Fruit fly (Drosophila melanogaster): ENCODE data around the gene CG16820.
A peak's percentile ranks its signal among the peaks of the same experiment; 100 is the strongest.

CG16820 gene

dm6 chr2L:13222225-13222648 lies 23.8 kb upstream of the CG16820 start, which contains the start of the genes Ski6 and CG16812 (continued):
- TF ChIP-seq ewg (GFP tag; optimal IDR thresholded peaks at IDR 0.05) = peak; percentile 13
- TF ChIP-seq CG30403 (GFP tag; optimal IDR thresholded peaks at IDR 0.05) = peak; percentile 83
- peak; percentile 68 for TF ChIP-seq E2f1 (GFP tag; IDR thresholded peaks at IDR 0.05)
- no peak for TF ChIP-seq shn (GFP tag; optimal IDR thresholded peaks at IDR 0.05)
- TF ChIP-seq Hmr (GFP tag; optimal IDR thresholded peaks at IDR 0.05) = peak; percentile 71
- TF ChIP-seq Fer2 (tag; optimal IDR thresholded peaks at IDR 0.05) = peak; percentile 66
- peak; percentile 56 for TF ChIP-seq CG32772 (GFP tag; IDR thresholded peaks at IDR 0.05)
- TF ChIP-seq Dip3 (GFP tag; optimal IDR thresholded peaks at IDR 0.05) = peak; percentile 30
- peak; percentile 59 for TF ChIP-seq Spps (tag; optimal IDR thresholded peaks at IDR 0.05)
- peak; percentile 22; the same call in 1 of the 2 replicates for TF ChIP-seq CG1024 (GFP tag; IDR thresholded peaks at IDR 0.05)
- TF ChIP-seq lab (GFP tag; optimal IDR thresholded peaks at IDR 0.05) = no peak
- no peak for TF ChIP-seq D19A (tag; optimal IDR thresholded peaks at IDR 0.05)
- TF ChIP-seq CG15073 (GFP tag; optimal IDR thresholded peaks at IDR 0.05) = no peak
- TF ChIP-seq Atf6 (GFP tag; IDR thresholded peaks at IDR 0.05) = peak; percentile 66
- TF ChIP-seq Ets97D (GFP tag; optimal IDR thresholded peaks at IDR 0.05) = peak; percentile 45
- peak; percentile 29 for TF ChIP-seq Elba2 (GFP tag; optimal IDR thresholded peaks at IDR 0.05)
- TF ChIP-seq Stat92E (GFP tag; optimal IDR thresholded peaks at IDR 0.05) = peak in 1 of 3 experiments; percentile 8
- TF ChIP-seq Rfx (GFP tag; IDR thresholded peaks at IDR 0.05) = peak; percentile 73
- peak; percentile 79 for TF ChIP-seq Ets65A (GFP tag)
- TF ChIP-seq Sry-β (GFP tag; optimal IDR thresholded peaks at IDR 0.05) = no peak
- peak; percentile 81 for TF ChIP-seq Sox102F (GFP tag; optimal IDR thresholded peaks at IDR 0.05)
- TF ChIP-seq slou (GFP tag; optimal IDR thresholded peaks at IDR 0.05) = peak; percentile 39
- peak; percentile 61 for TF ChIP-seq fd96Cb (tag; optimal IDR thresholded peaks at IDR 0.05)
- TF ChIP-seq ac (GFP tag; optimal IDR thresholded peaks at IDR 0.05) = no peak
- TF ChIP-seq pros (GFP tag; optimal IDR thresholded peaks at IDR 0.05) = no peak
- peak; percentile 46 for TF ChIP-seq Six4 (GFP tag; optimal IDR thresholded peaks at IDR 0.05)
- TF ChIP-seq p53 (GFP tag; optimal IDR thresholded peaks at IDR 0.05) = no peak
- peak in 1 of 3 experiments; percentile 71 for TF ChIP-seq lola (GFP tag; optimal IDR thresholded peaks at IDR 0.05)
- peak; percentile 68 for TF ChIP-seq gcm (GFP tag; optimal IDR thresholded peaks at IDR 0.05)
- TF ChIP-seq Ada2b (GFP tag; IDR thresholded peaks at IDR 0.05) = peak; percentile 47
- TF ChIP-seq CG17361 (GFP tag; IDR thresholded peaks at IDR 0.05) = peak; percentile 84
- peak; percentile 64 for TF ChIP-seq CG10366 (GFP tag; IDR thresholded peaks at IDR 0.05)
- 0 out of 3 replicates have a peak, but pooled peaks have one; percentile 20 for TF ChIP-seq ci (GFP tag; IDR thresholded peaks at IDR 0.05)
- peak; percentile 76 for TF ChIP-seq Xrp1 (GFP tag; IDR thresholded peaks at IDR 0.05)
- TF ChIP-seq CG10209 (GFP tag; optimal IDR thresholded peaks at IDR 0.05) = peak; percentile 37
- TF ChIP-seq gfzf (GFP tag; optimal IDR thresholded peaks at IDR 0.05) = peak; percentile 58
- peak; percentile 65 for TF ChIP-seq CG13775 (GFP tag; optimal IDR thresholded peaks at IDR 0.05)
- TF ChIP-seq amos (GFP tag; IDR thresholded peaks at IDR 0.05; ENCODE audit: partially characterized antibody) = peak; percentile 16; the same call in 1 of the 2 replicates
- no peak for TF ChIP-seq CG32767 (GFP tag; IDR thresholded peaks at IDR 0.05)
- TF ChIP-seq salm (tag; optimal IDR thresholded peaks at IDR 0.05) = peak; percentile 20
- peak; percentile 60; the same call in 1 of the 2 replicates for TF ChIP-seq MBD-R2 (GFP tag; IDR thresholded peaks at IDR 0.05)
- TF ChIP-seq phol (tag; optimal IDR thresholded peaks at IDR 0.05) = peak; percentile 82
- peak; percentile 25 for TF ChIP-seq CG5245 (GFP tag; optimal IDR thresholded peaks at IDR 0.05)
- TF ChIP-seq pum (GFP tag; optimal IDR thresholded peaks at IDR 0.05) = peak; percentile 33
- TF ChIP-seq Chrac-16 (GFP tag; optimal IDR thresholded peaks at IDR 0.05) = peak; percentile 78
- peak; percentile 63 for TF ChIP-seq CG9727 (GFP tag; optimal IDR thresholded peaks at IDR 0.05)
- no peak for TF ChIP-seq prd (optimal IDR thresholded peaks at IDR 0.05)
- peak; percentile 76 for TF ChIP-seq prd (GFP tag; IDR thresholded peaks at IDR 0.05)
- TF ChIP-seq zfh2 (GFP tag; optimal IDR thresholded peaks at IDR 0.05) = peak; percentile 15
- no peak for TF ChIP-seq ab (GFP tag; optimal IDR thresholded peaks at IDR 0.05)
- TF ChIP-seq CG9876 (GFP tag; optimal IDR thresholded peaks at IDR 0.05) = no peak

All from whole organism, embryonic.